Fruit fly (Drosophila melanogaster): Measurements from ENCODE around the gene Srr.
A peak's percentile ranks its signal among the peaks of the same experiment; 100 is the strongest.

- TF ChIP-seq CG33017 (tag; optimal IDR thresholded peaks at IDR 0.05) (no peak), CG1620 (GFP tag; optimal IDR thresholded peaks at IDR 0.05) (no peak), Clk (GFP tag; optimal IDR thresholded peaks at IDR 0.05) (no peak), Mnt (GFP tag; optimal IDR thresholded peaks at IDR 0.05) (no peak), ovo (GFP tag; optimal IDR thresholded peaks at IDR 0.05) (no peak), kay (GFP tag; ENCODE audit: borderline replicate concordance) (peak; percentile 9), bab1 (GFP tag; optimal IDR thresholded peaks at IDR 0.05) (no peak), Crg-1 (GFP tag; optimal IDR thresholded peaks at IDR 0.05) (no peak)
These were observed 2.0 kb upstream of the Srr start, which contains the start of gene CG18473 for dm6 chr3R:9363066-9363719.
